Worm (Caenorhabditis elegans) whole organism, L4 larva: ENCODE results near the gene Y39G8B.7.
A peak's percentile ranks its signal among the peaks of the same experiment; 100 is the strongest.

Source experiments
- D1046.2 ChIP-seq: fragments of 200-800 bp; sonication (Bioruptor generic); IDR thresholded peaks from 2 replicates; pipeline ENCODE4 v1.3.6; 2022; ENCODE audit warnings: missing genetic modification characterization, missing compliant biosample characterization
- F10B5.3 ChIP-seq: sonication (generic microtip); optimal IDR thresholded peaks from 2 replicates; lab custom pipeline; 2016; ENCODE audit warnings: mild to moderate bottlenecking, missing genetic modification characterization, missing compliant biosample characterization
- R02D3.7 ChIP-seq: fragments of 150-350 bp; sonication (generic microtip); optimal IDR thresholded peaks from 3 replicates; lab custom pipeline; 2014; ENCODE audit warnings: missing biosample characterization, missing genetic modification characterization
- Y48G9A.11 ChIP-seq: fragments of 200-800 bp; sonication (Bioruptor generic); IDR thresholded peaks from 2 replicates; pipeline ENCODE4 v1.3.6; 2022; ENCODE audit warnings: missing genetic modification reagents, missing genetic modification characterization, missing compliant biosample characterization
- aha-1 ChIP-seq: fragments of 150-350 bp; peaks from one replicate; lab custom pipeline; 2014; ENCODE audit warnings: missing biosample characterization, missing genetic modification characterization
- ceh-28 ChIP-seq: fragments of 150-350 bp; optimal IDR thresholded peaks from 2 replicates; lab custom pipeline; 2014; ENCODE audit warnings: missing biosample characterization, missing genetic modification reagents, missing genetic modification characterization
- ceh-32 ChIP-seq: sonication (generic microtip); optimal IDR thresholded peaks from 2 replicates; lab custom pipeline; 2016; ENCODE audit warnings: mild to moderate bottlenecking, missing genetic modification characterization, missing compliant biosample characterization; ENCODE audit not compliant: poor library complexity
- ctbp-1 ChIP-seq: fragments of 200-800 bp; sonication (Bioruptor generic); IDR thresholded peaks from 2 replicates; pipeline ENCODE4 v1.3.6; 2022; ENCODE audit warnings: missing genetic modification reagents, missing genetic modification characterization, missing compliant biosample characterization
- daf-16 ChIP-seq, 3 experiments: sonication (generic microtip); optimal IDR thresholded peaks; 2 replicates each; lab custom pipeline; 2016 to 2017; ENCODE audit warnings: missing genetic modification characterization in 3 of 3, missing genetic modification reagents in 3 of 3, mild to moderate bottlenecking in 2 of 3, missing compliant biosample characterization in 2 of 3, missing biosample characterization in 1 of 3, moderate library complexity in 1 of 3
- dmd-6 ChIP-seq: fragments of 200-800 bp; sonication (Bioruptor generic); IDR thresholded peaks from 2 replicates; pipeline ENCODE4 v1.3.6; 2022; ENCODE audit warnings: missing genetic modification reagents, missing genetic modification characterization, missing compliant biosample characterization
- dmd-9 ChIP-seq: fragments of 200-800 bp; sonication (Bioruptor generic); IDR thresholded peaks from 2 replicates; pipeline ENCODE4 v1.3.6; 2022; ENCODE audit warnings: missing genetic modification reagents, missing genetic modification characterization, missing compliant biosample characterization
- duxl-1 ChIP-seq: sonication (generic microtip); optimal IDR thresholded peaks from 2 replicates; lab custom pipeline; 2016; ENCODE audit warnings: mild to moderate bottlenecking, missing genetic modification characterization, moderate library complexity, missing compliant biosample characterization; ENCODE audit not compliant: poor library complexity
- dve-1 ChIP-seq: sonication (generic microtip); optimal IDR thresholded peaks from 2 replicates; lab custom pipeline; 2017; ENCODE audit warnings: antibody characterized with exemption, mild to moderate bottlenecking, missing genetic modification characterization, missing compliant biosample characterization; ENCODE audit not compliant: insufficient read depth
- gei-8 ChIP-seq: fragments of 200-800 bp; sonication (Bioruptor generic); optimal IDR thresholded peaks from 2 replicates; lab custom pipeline; 2018; ENCODE audit warnings: mild to moderate bottlenecking, missing genetic modification characterization, missing compliant biosample characterization
- hlh-11 ChIP-seq: fragments of 200-800 bp; sonication (Bioruptor generic); optimal IDR thresholded peaks from 2 replicates; lab custom pipeline; 2018; ENCODE audit warnings: mild to moderate bottlenecking, missing genetic modification characterization, missing compliant biosample characterization
- hlh-30 ChIP-seq: sonication (generic microtip); optimal IDR thresholded peaks from 2 replicates; lab custom pipeline; 2017; ENCODE audit warnings: antibody characterized with exemption, mild to moderate bottlenecking, missing genetic modification characterization, missing compliant biosample characterization; ENCODE audit not compliant: insufficient read depth
- hmg-1.1 ChIP-seq: fragments of 200-800 bp; sonication (Bioruptor generic); IDR thresholded peaks from 2 replicates; pipeline ENCODE4 v1.3.6; 2022; ENCODE audit warnings: missing genetic modification reagents, missing genetic modification characterization, missing compliant biosample characterization
- jun-1 ChIP-seq: fragments of 150-350 bp; optimal IDR thresholded peaks from 2 replicates; lab custom pipeline; 2014; ENCODE audit warnings: missing biosample characterization, missing genetic modification reagents, missing genetic modification characterization
- lin-13 ChIP-seq: fragments of 150-350 bp; optimal IDR thresholded peaks from 2 replicates; lab custom pipeline; 2014; ENCODE audit warnings: missing biosample characterization, missing genetic modification reagents, missing genetic modification characterization
- lin-38 ChIP-seq: fragments of 200-800 bp; sonication (Bioruptor generic); IDR thresholded peaks from 2 replicates; pipeline ENCODE4 v1.3.6; 2022; ENCODE audit warnings: missing genetic modification reagents, missing genetic modification characterization, missing compliant biosample characterization
- madf-5 ChIP-seq, 2 experiments: fragments of 200-800 bp; sonication (Bioruptor generic); IDR thresholded peaks; 2 replicates each; pipeline ENCODE4 v1.3.6; 2022; ENCODE audit warnings: missing compliant biosample characterization in 2 of 2, missing genetic modification characterization in 2 of 2
- madf-9 ChIP-seq: fragments of 200-800 bp; sonication (Bioruptor generic); conservative IDR thresholded peaks from 2 replicates; pipeline ENCODE4 v1.3.6; 2022; ENCODE audit warnings: missing genetic modification reagents, missing genetic modification characterization, missing compliant biosample characterization
- mdt-29 ChIP-seq: fragments of 200-800 bp; sonication (Bioruptor generic); IDR thresholded peaks from 2 replicates; pipeline ENCODE4 v1.3.6; 2022; ENCODE audit warnings: missing genetic modification reagents, missing genetic modification characterization, missing compliant biosample characterization
- mep-1 ChIP-seq: fragments of 150-350 bp; sonication (generic microtip); optimal IDR thresholded peaks from 3 replicates; lab custom pipeline; 2014; ENCODE audit warnings: missing biosample characterization, missing genetic modification characterization
- mxl-3 ChIP-seq: fragments of 200-800 bp; sonication (Bioruptor generic); optimal IDR thresholded peaks from 2 replicates; lab custom pipeline; 2018; ENCODE audit warnings: mild to moderate bottlenecking, missing genetic modification characterization, missing compliant biosample characterization
- nhr-10 ChIP-seq: fragments of 150-350 bp; optimal IDR thresholded peaks from 2 replicates; lab custom pipeline; 2014; ENCODE audit warnings: missing biosample characterization, missing genetic modification characterization
- nhr-11 ChIP-seq: fragments of 150-350 bp; optimal IDR thresholded peaks from 2 replicates; lab custom pipeline; 2014; ENCODE audit warnings: missing biosample characterization, missing genetic modification characterization
- nhr-111 ChIP-seq: fragments of 200-800 bp; sonication (Bioruptor generic); optimal IDR thresholded peaks from 2 replicates; lab custom pipeline; 2018; ENCODE audit warnings: mild to moderate bottlenecking, missing genetic modification characterization, missing compliant biosample characterization
- nhr-25 ChIP-seq: sonication (generic microtip); optimal IDR thresholded peaks from 2 replicates; lab custom pipeline; 2017; ENCODE audit warnings: missing genetic modification characterization, mild to moderate bottlenecking, missing compliant biosample characterization, antibody characterized with exemption, moderate library complexity, borderline replicate concordance; ENCODE audit not compliant: insufficient read depth
- nhr-28 ChIP-seq: fragments of 150-350 bp; optimal IDR thresholded peaks from 2 replicates; lab custom pipeline; 2014; ENCODE audit warnings: missing biosample characterization, missing genetic modification characterization
- nhr-42 ChIP-seq: fragments of 200-800 bp; sonication (Bioruptor generic); IDR thresholded peaks from 2 replicates; pipeline ENCODE4 v1.3.6; 2022; ENCODE audit warnings: missing genetic modification characterization, missing compliant biosample characterization
- nhr-48 ChIP-seq: sonication (generic microtip); optimal IDR thresholded peaks from 2 replicates; lab custom pipeline; 2016; ENCODE audit warnings: mild to moderate bottlenecking, missing genetic modification characterization, missing compliant biosample characterization
- nhr-6 ChIP-seq: fragments of 150-350 bp; optimal IDR thresholded peaks from 2 replicates; lab custom pipeline; 2014; ENCODE audit warnings: missing biosample characterization, missing genetic modification characterization
- nhr-76 ChIP-seq: fragments of 150-350 bp; optimal IDR thresholded peaks from 2 replicates; lab custom pipeline; 2014; ENCODE audit warnings: missing biosample characterization, missing genetic modification characterization
- nhr-77 ChIP-seq: fragments of 150-350 bp; optimal IDR thresholded peaks from 2 replicates; lab custom pipeline; 2014; ENCODE audit warnings: missing biosample characterization, missing genetic modification characterization
- php-3 ChIP-seq: fragments of 200-800 bp; sonication (Bioruptor generic); IDR thresholded peaks from 2 replicates; pipeline ENCODE4 v1.3.6; 2022; ENCODE audit warnings: missing genetic modification reagents, missing genetic modification characterization, missing compliant biosample characterization
- pqm-1 ChIP-seq: sonication (generic microtip); optimal IDR thresholded peaks from 2 replicates; lab custom pipeline; 2017; ENCODE audit warnings: missing biosample characterization, missing genetic modification characterization
- saeg-2 ChIP-seq: fragments of 200-800 bp; sonication (Bioruptor generic); IDR thresholded peaks from 2 replicates; pipeline ENCODE4 v1.3.6; 2022; ENCODE audit warnings: missing genetic modification reagents, missing genetic modification characterization, missing compliant biosample characterization
- sdz-12 ChIP-seq: fragments of 200-800 bp; sonication (Bioruptor generic); optimal IDR thresholded peaks from 2 replicates; lab custom pipeline; 2018; ENCODE audit warnings: mild to moderate bottlenecking, missing genetic modification characterization, missing compliant biosample characterization
- tag-97 ChIP-seq: fragments of 200-800 bp; sonication (Bioruptor generic); IDR thresholded peaks from 2 replicates; pipeline ENCODE4 v1.3.6; 2022; ENCODE audit warnings: missing genetic modification characterization, missing compliant biosample characterization
- tra-1 ChIP-seq: fragments of 200-800 bp; sonication (Bioruptor generic); IDR thresholded peaks from 2 replicates; pipeline ENCODE4 v1.3.6; 2022; ENCODE audit warnings: missing genetic modification reagents, missing genetic modification characterization, missing compliant biosample characterization
- unc-62 ChIP-seq, 3 experiments: fragments of 150-350 bp in 1 of 3; sonication (generic microtip); optimal IDR thresholded peaks in 2 of 3; peaks in 1 of 3; 1 replicate in 1 of 3; 2 replicates in 2 of 3; lab custom pipeline; 2014 to 2017; ENCODE audit warnings: missing biosample characterization in 3 of 3, missing genetic modification characterization in 3 of 3, missing genetic modification reagents in 3 of 3, missing genotype in 1 of 3
- zag-1 ChIP-seq: fragments of 150-350 bp; optimal IDR thresholded peaks from 2 replicates; lab custom pipeline; 2014; ENCODE audit warnings: missing biosample characterization, missing genetic modification characterization
- zfp-3 ChIP-seq: fragments of 200-800 bp; sonication (Bioruptor generic); conservative IDR thresholded peaks from 2 replicates; pipeline ENCODE4 v1.3.6; 2022; ENCODE audit warnings: missing genetic modification reagents, missing genetic modification characterization, missing compliant biosample characterization
- zip-11 ChIP-seq: fragments of 200-800 bp; sonication (Bioruptor generic); IDR thresholded peaks from 2 replicates; pipeline ENCODE4 v1.3.6; 2022; ENCODE audit warnings: missing genetic modification characterization, missing compliant biosample characterization

Y39G8B.7 gene

DNA sequence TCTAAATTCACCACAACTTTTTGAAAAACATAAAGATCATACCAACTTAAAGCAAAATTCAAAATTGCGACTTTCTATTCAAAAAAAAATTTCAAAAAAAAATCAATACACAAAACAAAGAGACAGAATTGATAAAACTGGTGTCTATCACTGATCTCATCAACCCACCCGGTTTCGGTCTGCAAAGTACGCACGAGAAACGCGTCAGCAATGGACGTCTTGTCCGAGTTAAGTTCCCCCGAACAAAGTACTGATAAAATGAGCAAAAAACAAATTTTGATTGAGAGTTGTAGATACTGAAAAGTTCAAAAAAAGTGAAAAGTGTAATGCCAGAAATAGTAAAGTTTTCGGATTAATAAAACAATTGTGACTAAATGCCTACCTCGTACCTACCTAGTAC, 36.5 kb downstream of the Y39G8B.7 start (continued):
- TF ChIP-seq hmg-1.1 = no peak
- TF ChIP-seq nhr-77 (tag; lab: Kevin White, UChicago) = no peak
- no peak for TF ChIP-seq zag-1 (tag; lab: Kevin White, UChicago)
- no peak for TF ChIP-seq nhr-25 (tag; lab: Kevin White, UChicago)
- no peak for TF ChIP-seq D1046.2
- TF ChIP-seq dve-1 (tag; lab: Kevin White, UChicago) = peak; percentile 42
- no peak for TF ChIP-seq tag-97 (GFP tag; lab: Robert Waterston, UW)
- TF ChIP-seq dmd-6 (GFP tag; lab: Robert Waterston, UW) = peak; percentile 76; the same call in 1 of the 2 replicates
- no peak for TF ChIP-seq unc-62 (GFP tag; optimal IDR thresholded peaks at IDR 0.05 in 1 of 2; lab: Kevin White, UChicago)
- TF ChIP-seq unc-62 (tag; optimal IDR thresholded peaks at IDR 0.05; lab: Kevin White, UChicago) = no peak
- TF ChIP-seq nhr-76 (tag; lab: Kevin White, UChicago) = no peak
- TF ChIP-seq zip-11 (GFP tag; lab: Robert Waterston, UW) = no peak
- no peak for TF ChIP-seq madf-5 (GFP tag; IDR thresholded peaks at IDR 0.05; lab: Robert Waterston, UW)
- no peak for TF ChIP-seq saeg-2 (GFP tag; lab: Robert Waterston, UW)
- TF ChIP-seq ceh-28 (tag; lab: Kevin White, UChicago) = no peak
- TF ChIP-seq ctbp-1 (GFP tag; lab: Robert Waterston, UW) = no peak
- peak; percentile 6 for TF ChIP-seq hlh-11 (tag; lab: Kevin White, UChicago)
- TF ChIP-seq mep-1 (tag; lab: Kevin White, UChicago) = no peak
- no peak for TF ChIP-seq nhr-42 (GFP tag; lab: Robert Waterston, UW)
- TF ChIP-seq mxl-3 (GFP tag; lab: Kevin White, UChicago) = no peak
- TF ChIP-seq nhr-11 (tag; lab: Kevin White, UChicago) = no peak
- 0 out of 2 replicates have a peak, but pooled peaks have one; percentile 33 for TF ChIP-seq lin-38 (GFP tag; lab: Robert Waterston, UW)
- no peak for TF ChIP-seq pqm-1 (tag; lab: Kevin White, UChicago)
- TF ChIP-seq R02D3.7 (tag; lab: Kevin White, UChicago) = no peak
- TF ChIP-seq hlh-30 = no peak
- no peak for TF ChIP-seq php-3 (GFP tag; lab: Robert Waterston, UW)
- TF ChIP-seq F10B5.3 (tag; lab: Kevin White, UChicago) = no peak
- TF ChIP-seq nhr-111 = no peak
- no peak for TF ChIP-seq ceh-32
- TF ChIP-seq, all 104 proteins: peak for 7

DNA sequence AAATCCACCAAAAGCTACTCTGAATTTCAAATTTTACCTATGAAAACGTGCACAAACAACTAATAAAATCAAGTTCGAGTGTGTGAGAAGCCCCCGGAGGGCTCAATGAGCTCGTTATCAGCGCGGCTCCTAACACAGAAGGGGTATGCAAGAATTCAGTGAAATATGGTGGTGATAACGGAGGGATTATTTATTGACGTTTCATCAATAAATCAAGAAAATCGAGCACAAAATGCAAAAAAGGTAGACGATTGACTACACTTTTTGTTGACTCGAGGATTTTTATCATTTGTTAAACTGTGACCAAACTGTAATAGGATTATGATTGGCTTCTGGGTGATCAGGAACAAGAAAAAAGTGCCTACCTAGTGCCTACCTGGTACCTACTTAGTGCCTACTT, 37.4 kb downstream of the Y39G8B.7 start, which contains the start of gene zip-3:
Gene zip-3, minus strand, starts transcription at position 21 of the 400 bp plus-strand sequence.
- TF ChIP-seq nhr-77 (tag; lab: Kevin White, UChicago) (peak; percentile 45), nhr-10 (tag; lab: Kevin White, UChicago) (no peak), dve-1 (tag; lab: Kevin White, UChicago) (peak; percentile 64), aha-1 (tag; lab: Kevin White, UChicago) (no peak), jun-1 (tag; lab: Kevin White, UChicago) (no peak), lin-13 (GFP tag; lab: Kevin White, UChicago) (no peak), mep-1 (tag; lab: Kevin White, UChicago) (no peak), tra-1 (GFP tag; lab: Robert Waterston, UW) (peak; percentile 67), dmd-9 (GFP tag; lab: Robert Waterston, UW) (no peak), dmd-6 (GFP tag; lab: Robert Waterston, UW) (peak; percentile 77), nhr-48 (tag; lab: Kevin White, UChicago) (peak; percentile 0), pqm-1 (tag; lab: Kevin White, UChicago) (peak; percentile 44), duxl-1 (tag; lab: Kevin White, UChicago) (no peak), ceh-32 (no peak), F10B5.3 (tag; lab: Kevin White, UChicago) (no peak), nhr-6 (tag; lab: Kevin White, UChicago) (no peak), nhr-28 (tag; lab: Kevin White, UChicago) (peak; percentile 65), nhr-111 (no peak), php-3 (GFP tag; lab: Robert Waterston, UW) (peak; percentile 62; the same call in 1 of the 2 replicates), mdt-29 (GFP tag; lab: Robert Waterston, UW) (no peak), saeg-2 (GFP tag; lab: Robert Waterston, UW) (no peak), hlh-11 (tag; lab: Kevin White, UChicago) (peak; percentile 64), madf-9 (GFP tag; lab: Robert Waterston, UW) (no peak), ctbp-1 (GFP tag; lab: Robert Waterston, UW) (no peak), sdz-12 (GFP tag; lab: Kevin White, UChicago) (no peak), zfp-3 (GFP tag; lab: Robert Waterston, UW) (no peak), gei-8 (GFP tag; lab: Kevin White, UChicago) (peak; percentile 21), daf-16 (GFP tag; optimal IDR thresholded peaks at IDR 0.05; lab: Kevin White, UChicago) (no peak), daf-16 (tag; optimal IDR thresholded peaks at IDR 0.05; lab: Kevin White, UChicago) (peak; percentile 61), Y48G9A.11 (no peak), hmg-1.1 (no peak)
